Worm (Caenorhabditis elegans) whole organism, young adult: ENCODE results near the gene sex-1.

Source experiments
- B0019.2 ChIP-seq: fragments of 200-800 bp; sonication (Bioruptor generic); conservative IDR thresholded peaks from 2 replicates; pipeline ENCODE4 v1.3.6; 2022; ENCODE audit warnings: missing genetic modification reagents, missing genetic modification characterization, missing compliant biosample characterization
- F22D6.2 ChIP-seq: sonication (generic microtip); optimal IDR thresholded peaks from 2 replicates; lab custom pipeline; 2016; ENCODE audit warnings: mild to moderate bottlenecking, missing genetic modification characterization, missing compliant biosample characterization
- F49E8.2 ChIP-seq: sonication (generic microtip); optimal IDR thresholded peaks from 3 replicates; lab custom pipeline; 2017; ENCODE audit warnings: missing genetic modification characterization, mild to moderate bottlenecking, missing compliant biosample characterization, antibody characterized with exemption, moderate library complexity; ENCODE audit not compliant: insufficient read depth
- F55B11.4 ChIP-seq: sonication (generic microtip); optimal IDR thresholded peaks from 2 replicates; lab custom pipeline; 2016; ENCODE audit warnings: missing compliant biosample characterization, missing genetic modification characterization, borderline replicate concordance; ENCODE audit not compliant: insufficient read depth
- F57C9.4 ChIP-seq: sonication (generic microtip); optimal IDR thresholded peaks from 2 replicates; lab custom pipeline; 2017; ENCODE audit warnings: mild to moderate bottlenecking, missing genetic modification characterization, missing compliant biosample characterization
- K11D2.4 ChIP-seq: fragments of 200-800 bp; sonication (Bioruptor generic); IDR thresholded peaks from 2 replicates; pipeline ENCODE4 v1.3.6; 2022; ENCODE audit warnings: missing genetic modification reagents, missing genetic modification characterization, missing compliant biosample characterization
- Y53G8AR.9 ChIP-seq: fragments of 200-800 bp; sonication (Bioruptor generic); conservative IDR thresholded peaks from 2 replicates; pipeline ENCODE4 v1.3.6; 2022; ENCODE audit warnings: missing genetic modification reagents, missing genetic modification characterization, missing compliant biosample characterization
- ZK185.1 ChIP-seq: sonication (generic microtip); optimal IDR thresholded peaks from 2 replicates; lab custom pipeline; 2016; ENCODE audit warnings: mild to moderate bottlenecking, missing genetic modification characterization, missing compliant biosample characterization; ENCODE audit not compliant: poor library complexity, severe bottlenecking
- ama-1 ChIP-seq, 3 experiments: fragments of 150-350 bp in 1 of 3; sonication (generic microtip) in 2 of 3; optimal IDR thresholded peaks; 2 replicates each; lab custom pipeline; 2014 to 2018; ENCODE audit warnings: missing biosample characterization in 2 of 3, missing genetic modification characterization in 2 of 3, missing genetic modification reagents in 2 of 3
- aptf-3 ChIP-seq: fragments of 200-800 bp; sonication (Bioruptor generic); IDR thresholded peaks from 2 replicates; pipeline ENCODE4 v1.3.6; 2022; ENCODE audit warnings: missing genetic modification characterization, missing compliant biosample characterization
- atf-7 ChIP-seq: sonication (generic microtip); optimal IDR thresholded peaks from 2 replicates; lab custom pipeline; 2017; ENCODE audit warnings: mild to moderate bottlenecking, missing genetic modification characterization, missing compliant biosample characterization
- athp-1 ChIP-seq: sonication (generic microtip); optimal IDR thresholded peaks from 2 replicates; lab custom pipeline; 2017; ENCODE audit warnings: mild to moderate bottlenecking, missing genetic modification characterization, missing compliant biosample characterization
- attf-5 ChIP-seq: fragments of 200-800 bp; sonication (Bioruptor generic); optimal IDR thresholded peaks from 2 replicates; lab custom pipeline; 2018; ENCODE audit warnings: mild to moderate bottlenecking, missing genetic modification characterization, missing compliant biosample characterization
- bed-2 ChIP-seq: fragments of 200-800 bp; sonication (Bioruptor generic); IDR thresholded peaks from 2 replicates; pipeline ENCODE4 v1.3.6; 2022; ENCODE audit warnings: missing genetic modification reagents, missing genetic modification characterization, missing compliant biosample characterization
- chd-7 ChIP-seq: sonication (generic microtip); optimal IDR thresholded peaks from 2 replicates; lab custom pipeline; 2016; ENCODE audit warnings: mild to moderate bottlenecking, missing genetic modification characterization, moderate library complexity, missing compliant biosample characterization
- dox-1 ChIP-seq: fragments of 200-800 bp; sonication (Bioruptor generic); IDR thresholded peaks from 2 replicates; pipeline ENCODE4 v1.3.6; 2022; ENCODE audit warnings: missing genetic modification reagents, missing genetic modification characterization, missing compliant biosample characterization
- efl-1 ChIP-seq: fragments of 150-350 bp; optimal IDR thresholded peaks from 2 replicates; lab custom pipeline; 2014; ENCODE audit warnings: missing biosample characterization, missing genetic modification reagents, missing genetic modification characterization
- egl-44 ChIP-seq: fragments of 200-800 bp; sonication (Bioruptor generic); IDR thresholded peaks from 2 replicates; pipeline ENCODE4 v1.3.6; 2022; ENCODE audit warnings: missing genetic modification reagents, missing genetic modification characterization, missing compliant biosample characterization
- gei-17 ChIP-seq: fragments of 200-800 bp; sonication (Bioruptor generic); optimal IDR thresholded peaks from 2 replicates; lab custom pipeline; 2018; ENCODE audit warnings: mild to moderate bottlenecking, missing genetic modification characterization, missing compliant biosample characterization
- hmg-1.2 ChIP-seq: fragments of 200-800 bp; sonication (Bioruptor generic); IDR thresholded peaks from 2 replicates; pipeline ENCODE4 v1.3.6; 2022; ENCODE audit warnings: missing genetic modification reagents, missing genetic modification characterization, missing compliant biosample characterization
- hsf-1 ChIP-seq: fragments of 200-800 bp; sonication (Bioruptor generic); IDR thresholded peaks from 2 replicates; pipeline ENCODE4 v1.3.6; 2022; ENCODE audit warnings: missing genetic modification reagents, missing genetic modification characterization, missing compliant biosample characterization
- lin-40 ChIP-seq: sonication (generic microtip); optimal IDR thresholded peaks from 2 replicates; lab custom pipeline; 2016; ENCODE audit warnings: missing genetic modification characterization, mild to moderate bottlenecking, missing compliant biosample characterization, missing genotype, missing genetic modification reagents
- lin-54 ChIP-seq: fragments of 200-800 bp; sonication (Bioruptor generic); optimal IDR thresholded peaks from 2 replicates; lab custom pipeline; 2018; ENCODE audit warnings: mild to moderate bottlenecking, missing genetic modification characterization, missing compliant biosample characterization
- lsl-1 ChIP-seq: fragments of 200-800 bp; sonication (Bioruptor generic); optimal IDR thresholded peaks from 2 replicates; lab custom pipeline; 2018; ENCODE audit warnings: mild to moderate bottlenecking, missing genetic modification characterization, moderate library complexity, missing compliant biosample characterization
- madf-10 ChIP-seq: sonication (generic microtip); optimal IDR thresholded peaks from 2 replicates; lab custom pipeline; 2016; ENCODE audit warnings: mild to moderate bottlenecking, missing genetic modification characterization, missing compliant biosample characterization
- mcd-1 ChIP-seq: fragments of 200-800 bp; sonication (Bioruptor generic); IDR thresholded peaks from 2 replicates; pipeline ENCODE4 v1.3.6; 2022; ENCODE audit warnings: missing genetic modification reagents, missing genetic modification characterization, missing compliant biosample characterization
- mel-28 ChIP-seq: sonication (generic microtip); optimal IDR thresholded peaks from 2 replicates; lab custom pipeline; 2016; ENCODE audit warnings: borderline replicate concordance, mild to moderate bottlenecking, missing genetic modification characterization, missing compliant biosample characterization
- nfya-1 ChIP-seq: sonication (generic microtip); optimal IDR thresholded peaks from 2 replicates; lab custom pipeline; 2017; ENCODE audit warnings: antibody characterized with exemption, missing compliant biosample characterization, missing genetic modification characterization, borderline replicate concordance; ENCODE audit not compliant: insufficient read depth
- nfyb-1 ChIP-seq: fragments of 200-800 bp; sonication (Bioruptor generic); IDR thresholded peaks from 2 replicates; pipeline ENCODE4 v1.3.6; 2022; ENCODE audit warnings: missing genetic modification reagents, missing genetic modification characterization, missing compliant biosample characterization
- nhr-27 ChIP-seq: fragments of 200-800 bp; sonication (Bioruptor generic); optimal IDR thresholded peaks from 2 replicates; lab custom pipeline; 2018; ENCODE audit warnings: mild to moderate bottlenecking, missing genetic modification characterization, moderate library complexity, missing compliant biosample characterization
- nhr-80 ChIP-seq: sonication (generic microtip); optimal IDR thresholded peaks from 2 replicates; lab custom pipeline; 2016; ENCODE audit warnings: missing genetic modification characterization, missing compliant biosample characterization
- nhr-90 ChIP-seq: sonication (generic microtip); optimal IDR thresholded peaks from 2 replicates; lab custom pipeline; 2016; ENCODE audit warnings: missing genotype, mild to moderate bottlenecking, missing genetic modification characterization, missing compliant biosample characterization
- pbrm-1 ChIP-seq: fragments of 200-800 bp; sonication (Bioruptor generic); IDR thresholded peaks from 2 replicates; pipeline ENCODE4 v1.3.6; 2022; ENCODE audit warnings: missing genetic modification reagents, missing genetic modification characterization, missing compliant biosample characterization
- rpc-1 ChIP-seq, 2 experiments: fragments of 150-350 bp in 1 of 2; sonication (generic microtip) in 1 of 2; optimal IDR thresholded peaks; 2 replicates each; lab custom pipeline; 2014 to 2018; ENCODE audit warnings: missing biosample characterization in 1 of 2, missing genetic modification characterization in 1 of 2, missing genetic modification reagents in 1 of 2, missing genotype in 1 of 2
- snpc-3.4 ChIP-seq: sonication (generic microtip); optimal IDR thresholded peaks from 2 replicates; lab custom pipeline; 2017; ENCODE audit warnings: missing genetic modification characterization, mild to moderate bottlenecking, missing compliant biosample characterization, antibody characterized with exemption, moderate library complexity, missing genotype, missing genetic modification reagents
- snpc-4 ChIP-seq, 5 experiments: fragments of 150-350 bp in 1 of 5; sonication (generic microtip) in 4 of 5; optimal IDR thresholded peaks; 2 replicates each; lab custom pipeline; 2014 to 2018; ENCODE audit warnings: missing genetic modification characterization in 5 of 5, missing biosample characterization in 3 of 5, antibody characterized with exemption in 2 of 5, mild to moderate bottlenecking in 2 of 5, missing compliant biosample characterization in 2 of 5, missing genotype in 2 of 5, moderate library complexity in 2 of 5, missing genetic modification reagents in 1 of 5
- somi-1 ChIP-seq: fragments of 200-800 bp; sonication (Bioruptor generic); optimal IDR thresholded peaks from 2 replicates; lab custom pipeline; 2018; ENCODE audit warnings: mild to moderate bottlenecking, missing genetic modification characterization, missing compliant biosample characterization
- tbp1 ChIP-seq: fragments of 200-800 bp; sonication (Bioruptor generic); optimal IDR thresholded peaks from 2 replicates; lab custom pipeline; 2018; ENCODE audit warnings: mild to moderate bottlenecking, missing genetic modification characterization, missing compliant biosample characterization
- tlf-1 ChIP-seq: fragments of 200-800 bp; sonication (Bioruptor generic); optimal IDR thresholded peaks from 2 replicates; lab custom pipeline; 2018; ENCODE audit warnings: mild to moderate bottlenecking, missing genetic modification characterization, missing compliant biosample characterization
- unc-130 ChIP-seq: sonication (generic microtip); optimal IDR thresholded peaks from 2 replicates; lab custom pipeline; 2016; ENCODE audit warnings: missing genetic modification reagents, missing genetic modification characterization, missing compliant biosample characterization
- zfh-2 ChIP-seq: fragments of 200-800 bp; sonication (Bioruptor generic); conservative IDR thresholded peaks from 2 replicates; pipeline ENCODE4 v1.3.6; 2022; ENCODE audit warnings: missing genetic modification reagents, missing genetic modification characterization, missing compliant biosample characterization

The sex-1 gene

ce11 chrX:10188493-10188895 is 16.7 kb downstream of the sex-1 start (continued):
- TF ChIP-seq somi-1 (peak; percentile 34), dox-1 (GFP tag; lab: Robert Waterston, UW) (peak; percentile 75; the same call in 1 of the 2 replicates), snpc-4 (GFP tag; optimal IDR thresholded peaks at IDR 0.05; lab: Kevin White, UChicago) (peak; percentile 31), snpc-4 (tag; optimal IDR thresholded peaks at IDR 0.05; lab: Kevin White, UChicago) (peak in 3 of 4 experiments; percentile 8 to 53 (median 48)), nhr-80 (peak; percentile 83), lsl-1 (GFP tag; lab: Kevin White, UChicago) (no peak), chd-7 (peak; percentile 44), efl-1 (no peak), ama-1 (optimal IDR thresholded peaks at IDR 0.05; lab: Kevin White, UChicago) (peak; percentile 10), ama-1 (GFP tag; optimal IDR thresholded peaks at IDR 0.05; lab: Kevin White, UChicago) (no peak), lin-54 (peak; percentile 14), F22D6.2 (peak; percentile 50), hmg-1.2 (GFP tag; lab: Robert Waterston, UW) (peak; percentile 60), lin-40 (tag; lab: Kevin White, UChicago) (peak; percentile 85), mel-28 (tag; lab: Kevin White, UChicago) (no peak), K11D2.4 (peak; percentile 68), pbrm-1 (peak; percentile 49; the same call in 1 of the 2 replicates), mcd-1 (GFP tag; lab: Robert Waterston, UW) (peak; percentile 63), tbp1 (GFP tag; lab: Kevin White, UChicago) (peak; percentile 42), gei-17 (GFP tag; lab: Kevin White, UChicago) (peak; percentile 18), aptf-3 (GFP tag; lab: Robert Waterston, UW) (no peak), zfh-2 (GFP tag; lab: Robert Waterston, UW) (peak; percentile 98), rpc-1 (optimal IDR thresholded peaks at IDR 0.05; lab: Kevin White, UChicago) (no peak), rpc-1 (tag; optimal IDR thresholded peaks at IDR 0.05; lab: Kevin White, UChicago) (no peak), nhr-90 (tag; lab: Kevin White, UChicago) (peak; percentile 54), atf-7 (no peak), attf-5 (GFP tag; lab: Kevin White, UChicago) (peak; percentile 59), nfyb-1 (GFP tag; lab: Robert Waterston, UW) (0 out of 2 replicates have a peak, but pooled peaks have one; percentile 48), F49E8.2 (tag; lab: Kevin White, UChicago) (no peak), tlf-1 (GFP tag; lab: Kevin White, UChicago) (no peak)

ce11 chrX:10184708-10185107 is 20.5 kb downstream of the sex-1 start:
- no peak for TF ChIP-seq nfya-1
- no peak for TF ChIP-seq unc-130 (GFP tag; lab: Kevin White, UChicago)
- TF ChIP-seq bed-2 (GFP tag; lab: Robert Waterston, UW) = no peak
- TF ChIP-seq egl-44 (GFP tag; lab: Robert Waterston, UW) = no peak
- no peak for TF ChIP-seq ZK185.1 (tag; lab: Kevin White, UChicago)
- no peak for TF ChIP-seq ama-1 (optimal IDR thresholded peaks at IDR 0.05; lab: Kevin White, UChicago)
- TF ChIP-seq ama-1 (GFP tag; optimal IDR thresholded peaks at IDR 0.05; lab: Kevin White, UChicago) = no peak
- TF ChIP-seq lin-40 (tag; lab: Kevin White, UChicago) = no peak
- TF ChIP-seq gei-17 (GFP tag; lab: Kevin White, UChicago) = no peak
- no peak for TF ChIP-seq F55B11.4
- no peak for TF ChIP-seq B0019.2 (GFP tag; lab: Robert Waterston, UW)

- TF ChIP-seq madf-10 (no peak), athp-1 (tag; lab: Kevin White, UChicago) (no peak), gei-17 (GFP tag; lab: Kevin White, UChicago) (no peak), F57C9.4 (tag; lab: Kevin White, UChicago) (no peak), attf-5 (GFP tag; lab: Kevin White, UChicago) (no peak), pbrm-1 (no peak), Y53G8AR.9 (GFP tag; lab: Robert Waterston, UW) (no peak), snpc-3.4 (no peak), lin-54 (no peak), nhr-27 (no peak), hsf-1 (no peak), dox-1 (GFP tag; lab: Robert Waterston, UW) (no peak), somi-1 (no peak), snpc-4 (GFP tag; optimal IDR thresholded peaks at IDR 0.05; lab: Kevin White, UChicago) (no peak), snpc-4 (tag; optimal IDR thresholded peaks at IDR 0.05; lab: Kevin White, UChicago) (no peak), K11D2.4 (no peak)
These were observed 21.5 kb downstream of the sex-1 start, which contains the start of gene arrd-28 for ce11 chrX:10183695-10184094. Gene arrd-28, plus strand, starts transcription at chrX:10183995.
